Worm (Caenorhabditis elegans): Measurements from ENCODE around the gene spp-10.

The spp-10 gene

DNA sequence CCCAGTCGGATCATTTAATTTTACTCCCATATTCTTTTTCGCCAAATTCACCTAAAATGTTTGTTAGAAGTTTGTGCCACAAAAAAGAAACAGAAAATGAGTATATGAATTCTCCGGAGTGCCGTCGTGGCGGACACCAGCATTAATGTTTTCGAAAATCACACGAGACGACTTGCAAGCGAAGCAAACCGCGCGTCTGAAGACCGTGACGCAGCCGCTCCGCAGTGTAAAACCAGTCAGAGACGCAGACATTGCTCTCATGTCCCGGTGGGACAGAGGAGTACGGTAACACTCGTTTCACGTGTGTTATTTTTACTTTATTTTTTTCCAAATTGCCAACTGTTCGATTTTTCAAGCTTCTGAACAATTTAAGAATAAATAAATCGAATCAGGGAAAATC is 44.3 kb upstream of the spp-10 start, which contains the start of the genes T26A8.4 and pdtf-1 (continued):
- TF ChIP-seq skn-1 (tag; optimal IDR thresholded peaks at IDR 0.05) (no peak), madf-5 (GFP tag; IDR thresholded peaks at IDR 0.05) (0 out of 4 replicates have a peak, but pooled peaks of 1 of the 2 experiments have one; percentile 60), F37D6.2 (tag; optimal IDR thresholded peaks at IDR 0.05) (peak; percentile 56), nhr-10 (tag; optimal IDR thresholded peaks at IDR 0.05) (peak; percentile 55), ceh-44 (GFP tag; IDR thresholded peaks at IDR 0.05) (peak; percentile 63; the same call in 1 of the 2 replicates), Y5F2A.4 (GFP tag; optimal IDR thresholded peaks at IDR 0.05) (peak; percentile 16), pqm-1 (tag; optimal IDR thresholded peaks at IDR 0.05) (peak; percentile 20), lin-13 (GFP tag; optimal IDR thresholded peaks at IDR 0.05) (peak; percentile 95), lin-15B (tag; optimal IDR thresholded peaks at IDR 0.05) (peak; percentile 50), duxl-1 (tag; optimal IDR thresholded peaks at IDR 0.05; ENCODE audit: poor library complexity) (peak; percentile 75), lim-7 (GFP tag; IDR thresholded peaks at IDR 0.05) (no peak), daf-8 (GFP tag; IDR thresholded peaks at IDR 0.05) (no peak), snpc-4 (tag; optimal IDR thresholded peaks at IDR 0.05) (peak; percentile 76), dmd-6 (GFP tag; IDR thresholded peaks at IDR 0.05) (peak; percentile 79), rbr-2 (tag; optimal IDR thresholded peaks at IDR 0.05) (peak; percentile 89), mes-2 (tag; optimal IDR thresholded peaks at IDR 0.05; ENCODE audit: poor library complexity, severe bottlenecking) (peak; percentile 94), nhr-11 (tag; optimal IDR thresholded peaks at IDR 0.05) (peak; percentile 95), hlh-11 (tag; optimal IDR thresholded peaks at IDR 0.05) (peak; percentile 92), mdt-29 (GFP tag; IDR thresholded peaks at IDR 0.05) (peak; percentile 66), dpl-1 (GFP tag; optimal IDR thresholded peaks at IDR 0.05) (peak; percentile 83), unc-39 (tag; optimal IDR thresholded peaks at IDR 0.05) (no peak), T26A8.4 (GFP tag; IDR thresholded peaks at IDR 0.05) (no peak), D1046.2 (GFP tag; IDR thresholded peaks at IDR 0.05) (peak; percentile 99), ztf-11 (tag; optimal IDR thresholded peaks at IDR 0.05) (no peak), nhr-48 (tag; optimal IDR thresholded peaks at IDR 0.05) (peak; percentile 63), Y75B8A.6 (GFP tag; IDR thresholded peaks at IDR 0.05) (0 out of 2 replicates have a peak, but pooled peaks have one; percentile 79), mdl-1 (tag; optimal IDR thresholded peaks at IDR 0.05) (peak; percentile 82 to 97), dmd-9 (GFP tag; IDR thresholded peaks at IDR 0.05) (peak; percentile 69), egl-43 (GFP tag; IDR thresholded peaks at IDR 0.05) (no peak; the same call in 1 of the 2 replicates), tag-97 (GFP tag; IDR thresholded peaks at IDR 0.05) (no peak), T20F7.1 (GFP tag; optimal IDR thresholded peaks at IDR 0.05) (peak; percentile 80), ctbp-1 (GFP tag; IDR thresholded peaks at IDR 0.05) (peak; percentile 72), R02D3.7 (tag; optimal IDR thresholded peaks at IDR 0.05) (no peak), aly-2 (tag; optimal IDR thresholded peaks at IDR 0.05) (no peak), dmd-8 (GFP tag; IDR thresholded peaks at IDR 0.05) (no peak), nhr-25 (tag; optimal IDR thresholded peaks at IDR 0.05; ENCODE audit: borderline replicate concordance, insufficient read depth) (peak; percentile 91), unc-62 (GFP tag; optimal IDR thresholded peaks at IDR 0.05 in 1 of 2) (peak in 1 of 2 experiments; percentile 100), unc-62 (tag; optimal IDR thresholded peaks at IDR 0.05) (no peak), ztf-7 (tag; optimal IDR thresholded peaks at IDR 0.05) (peak; percentile 68), snpc-1.2 (GFP tag; IDR thresholded peaks at IDR 0.05) (peak; percentile 80), ZK337.2 (GFP tag; IDR thresholded peaks at IDR 0.05) (no peak), nhr-76 (tag; optimal IDR thresholded peaks at IDR 0.05) (peak; percentile 24), set-16 (GFP tag; IDR thresholded peaks at IDR 0.05) (peak; percentile 76), daf-16 (GFP tag; optimal IDR thresholded peaks at IDR 0.05) (peak; percentile 38 to 78), daf-16 (tag; optimal IDR thresholded peaks at IDR 0.05) (peak; percentile 82), madf-9 (GFP tag; conservative IDR thresholded peaks at IDR 0.05) (peak; percentile 78), sdz-12 (GFP tag; optimal IDR thresholded peaks at IDR 0.05) (no peak), hif-1 (tag; optimal IDR thresholded peaks at IDR 0.05) (peak; percentile 38 to 86), mxl-2 (GFP tag; conservative IDR thresholded peaks at IDR 0.05) (no peak; the same call in 1 of the 2 replicates), spr-1 (tag; optimal IDR thresholded peaks at IDR 0.05) (peak; percentile 64), arid-1 (GFP tag; conservative IDR thresholded peaks at IDR 0.05) (peak; percentile 87)
